Fruit fly (Drosophila melanogaster) whole organism, embryonic: ENCODE data around the gene CG14269.

Experiments used
- Abd-B ChIP-seq: fragments of 200-800 bp; sonication (Bioruptor generic); optimal IDR thresholded peaks from 2 replicates; lab custom pipeline; 2018; ENCODE audit warnings: missing biosample characterization, mild to moderate bottlenecking, missing genetic modification characterization, moderate library complexity
- Bdp1 ChIP-seq: fragments of 200-800 bp; sonication (Bioruptor generic); optimal IDR thresholded peaks from 3 replicates; lab custom pipeline; 2016; ENCODE audit warnings: missing biosample characterization, missing genetic modification characterization
- BtbVII ChIP-seq: fragments of 200-800 bp; sonication (Bioruptor generic); optimal IDR thresholded peaks from 3 replicates; lab custom pipeline; 2017; ENCODE audit warnings: missing biosample characterization, mild to moderate bottlenecking, missing genetic modification characterization
- CG10267 ChIP-seq: fragments of 200-800 bp; sonication (Bioruptor generic); optimal IDR thresholded peaks from 2 replicates; lab custom pipeline; 2018; ENCODE audit warnings: missing biosample characterization, mild to moderate bottlenecking, missing genetic modification characterization, moderate library complexity
- CG10321 ChIP-seq: fragments of 200-800 bp; sonication (Bioruptor generic); IDR thresholded peaks from 2 replicates; pipeline ENCODE4 v1.3.6; 2022; ENCODE audit warnings: missing biosample characterization, missing genetic modification characterization
- CG11560 ChIP-seq: fragments of 200-800 bp; sonication (Bioruptor generic); IDR thresholded peaks from 3 replicates; pipeline ENCODE4 v1.3.6; 2022; ENCODE audit warnings: missing biosample characterization, missing genetic modification characterization
- CG12155 ChIP-seq: fragments of 200-800 bp; sonication (Bioruptor generic); optimal IDR thresholded peaks from 3 replicates; lab custom pipeline; 2016; ENCODE audit warnings: missing biosample characterization, missing genetic modification characterization
- CG12942 ChIP-seq: fragments of 200-800 bp; sonication (Bioruptor generic); optimal IDR thresholded peaks from 3 replicates; lab custom pipeline; 2016; ENCODE audit warnings: missing biosample characterization, missing genetic modification characterization
- CG13287 ChIP-seq: fragments of 200-800 bp; sonication (Bioruptor generic); IDR thresholded peaks from 2 replicates; pipeline ENCODE4 v1.3.6; 2022; ENCODE audit warnings: missing biosample characterization, missing genetic modification characterization; ENCODE audit not compliant: partially characterized antibody
- CG15073 ChIP-seq: fragments of 200-800 bp; sonication (Bioruptor generic); optimal IDR thresholded peaks from 2 replicates; lab custom pipeline; 2016; ENCODE audit warnings: missing biosample characterization, missing genetic modification characterization
- CG1647 ChIP-seq: fragments of 200-800 bp; sonication (Bioruptor generic); optimal IDR thresholded peaks from 3 replicates; lab custom pipeline; 2016; ENCODE audit warnings: missing biosample characterization, missing genetic modification characterization
- CG17568 ChIP-seq: fragments of 200-800 bp; sonication (Bioruptor generic); optimal IDR thresholded peaks from 2 replicates; lab custom pipeline; 2018; ENCODE audit warnings: missing biosample characterization, mild to moderate bottlenecking, missing genetic modification characterization, moderate library complexity
- CG17829 ChIP-seq: fragments of 200-800 bp; optimal IDR thresholded peaks from 2 replicates; lab custom pipeline; 2019; ENCODE audit warnings: missing biosample characterization, mild to moderate bottlenecking, missing genetic modification characterization, moderate library complexity
- CG18476 ChIP-seq: fragments of 200-800 bp; sonication (Bioruptor generic); optimal IDR thresholded peaks from 2 replicates; lab custom pipeline; 2016; ENCODE audit warnings: missing biosample characterization, mild to moderate bottlenecking, missing genetic modification characterization
- CG18764 ChIP-seq: fragments of 200-800 bp; sonication (Bioruptor generic); optimal IDR thresholded peaks from 3 replicates; lab custom pipeline; 2016; ENCODE audit warnings: missing biosample characterization, missing genetic modification characterization
- CG2202 ChIP-seq: fragments of 200-800 bp; sonication (Bioruptor generic); optimal IDR thresholded peaks from 2 replicates; lab custom pipeline; 2018; ENCODE audit warnings: missing biosample characterization, mild to moderate bottlenecking, missing genetic modification characterization
- CG2889 ChIP-seq: fragments of 200-800 bp; sonication (Bioruptor generic); IDR thresholded peaks from 3 replicates; pipeline ENCODE4 v1.3.6; 2022; ENCODE audit warnings: missing biosample characterization, missing genetic modification characterization
- CG30431 ChIP-seq: fragments of 200-800 bp; sonication (Bioruptor generic); optimal IDR thresholded peaks from 2 replicates; lab custom pipeline; 2017; ENCODE audit warnings: missing biosample characterization, missing genetic modification characterization
- CG42726 ChIP-seq: fragments of 200-800 bp; sonication (Bioruptor generic); IDR thresholded peaks from 2 replicates; pipeline ENCODE4 v1.3.6; 2022; ENCODE audit warnings: missing biosample characterization, missing genetic modification characterization; ENCODE audit not compliant: partially characterized antibody
- CG7357 ChIP-seq: fragments of 200-800 bp; sonication (Bioruptor generic); IDR thresholded peaks from 3 replicates; pipeline ENCODE4 v1.3.6; 2022; ENCODE audit warnings: missing biosample characterization, missing genetic modification characterization
- CG8765 ChIP-seq: fragments of 200-800 bp; sonication (Bioruptor generic); IDR thresholded peaks from 2 replicates; pipeline ENCODE4 v1.3.6; 2022; ENCODE audit warnings: missing biosample characterization, missing genetic modification characterization
- D19B ChIP-seq: fragments of 200-800 bp; sonication (Bioruptor generic); optimal IDR thresholded peaks from 2 replicates; lab custom pipeline; 2017; ENCODE audit warnings: missing biosample characterization, mild to moderate bottlenecking, missing genetic modification characterization
- Dad ChIP-seq: fragments of 200-800 bp; sonication (Bioruptor generic); optimal IDR thresholded peaks from 3 replicates; lab custom pipeline; 2016; ENCODE audit warnings: missing biosample characterization, missing genetic modification characterization
- Dll ChIP-seq: fragments of 200-800 bp; sonication (Bioruptor generic); IDR thresholded peaks from 4 replicates; pipeline ENCODE4 v1.3.6; 2022; ENCODE audit warnings: missing biosample characterization, missing genetic modification characterization; ENCODE audit not compliant: partially characterized antibody
- H2.0 ChIP-seq: fragments of 200-800 bp; sonication (Bioruptor generic); IDR thresholded peaks from 2 replicates; pipeline ENCODE4 v1.3.6; 2022; ENCODE audit warnings: missing biosample characterization, missing genetic modification characterization
- HLH3B ChIP-seq: fragments of 200-800 bp; sonication (Bioruptor generic); IDR thresholded peaks from 2 replicates; pipeline ENCODE4 v1.3.6; 2022; ENCODE audit warnings: missing biosample characterization, missing genetic modification characterization
- Hr51 ChIP-seq, 2 experiments: fragments of 200-800 bp; sonication (Bioruptor generic); optimal IDR thresholded peaks; 2 replicates in 1 of 2; 3 replicates in 1 of 2; lab custom pipeline; 2016 to 2018; ENCODE audit warnings: missing biosample characterization in 2 of 2, missing genetic modification characterization in 2 of 2, mild to moderate bottlenecking in 1 of 2, moderate library complexity in 1 of 2
- Lim3 ChIP-seq: fragments of 200-800 bp; sonication (Bioruptor generic); IDR thresholded peaks from 2 replicates; pipeline ENCODE4 v1.3.6; 2022; ENCODE audit warnings: missing biosample characterization, missing genetic modification characterization
- Lpt ChIP-seq: fragments of >200 bp; optimal IDR thresholded peaks from 2 replicates; lab custom pipeline; 2018; ENCODE audit warnings: missing biosample characterization, missing genetic modification characterization
- Nf-YA ChIP-seq: fragments of 200-800 bp; sonication (Bioruptor generic); IDR thresholded peaks from 2 replicates; pipeline ENCODE4 v1.3.6; 2022; ENCODE audit warnings: missing biosample characterization, missing genetic modification characterization
- Pdp1 ChIP-seq, 2 experiments: fragments of 200-800 bp; sonication (Bioruptor generic); optimal IDR thresholded peaks; 3 replicates each; lab custom pipeline; 2016; ENCODE audit warnings: missing biosample characterization in 2 of 2, missing genetic modification characterization in 2 of 2, mild to moderate bottlenecking in 1 of 2, moderate library complexity in 1 of 2
- Rfx ChIP-seq: fragments of 200-800 bp; sonication (Bioruptor generic); IDR thresholded peaks from 2 replicates; pipeline ENCODE4 v1.3.6; 2022; ENCODE audit warnings: missing biosample characterization, missing genetic modification characterization
- Taf1 ChIP-seq: fragments of 200-800 bp; sonication (Bioruptor generic); IDR thresholded peaks from 2 replicates; pipeline ENCODE4 v1.3.6; 2022; ENCODE audit warnings: missing biosample characterization, missing genetic modification characterization
- Vsx1 ChIP-seq: fragments of 200-800 bp; sonication (Bioruptor generic); optimal IDR thresholded peaks from 2 replicates; lab custom pipeline; 2017; ENCODE audit warnings: missing biosample characterization, mild to moderate bottlenecking, missing genetic modification characterization, missing genetic modification reagents
- croc ChIP-seq: fragments of 200-800 bp; sonication (Bioruptor generic); conservative IDR thresholded peaks from 3 replicates; pipeline ENCODE4 v1.3.6; 2022; ENCODE audit warnings: missing biosample characterization, missing genetic modification characterization
- dati ChIP-seq: fragments of 200-800 bp; sonication (Bioruptor generic); IDR thresholded peaks from 2 replicates; pipeline ENCODE4 v1.3.6; 2022; ENCODE audit warnings: missing biosample characterization, missing genetic modification characterization
- dpn ChIP-seq, 2 experiments: fragments of 200-800 bp; sonication (Bioruptor generic); optimal IDR thresholded peaks; 3 replicates each; lab custom pipeline; 2016; ENCODE audit warnings: missing biosample characterization in 2 of 2, missing genetic modification characterization in 2 of 2
- eve ChIP-seq, 2 experiments: fragments of >200 bp; optimal IDR thresholded peaks; 2 replicates each; lab custom pipeline; 2017; ENCODE audit warnings: missing biosample characterization in 2 of 2, missing genetic modification characterization in 2 of 2
- exex ChIP-seq: fragments of 200-800 bp; sonication (Bioruptor generic); optimal IDR thresholded peaks from 4 replicates; lab custom pipeline; 2018; ENCODE audit warnings: missing biosample characterization, mild to moderate bottlenecking, missing genetic modification characterization, moderate library complexity
- gsb-n ChIP-seq: fragments of 200-800 bp; sonication (Bioruptor generic); optimal IDR thresholded peaks from 3 replicates; lab custom pipeline; 2018; ENCODE audit warnings: missing biosample characterization, mild to moderate bottlenecking, missing genetic modification characterization
- ken ChIP-seq: fragments of 200-800 bp; sonication (Bioruptor generic); IDR thresholded peaks from 3 replicates; pipeline ENCODE4 v1.3.6; 2022; ENCODE audit warnings: missing biosample characterization, missing genetic modification characterization
- kni ChIP-seq: fragments of 200-800 bp; sonication (Bioruptor generic); optimal IDR thresholded peaks from 3 replicates; lab custom pipeline; 2017; ENCODE audit warnings: mild to moderate bottlenecking, missing biosample characterization, missing genetic modification reagents, missing genetic modification characterization
- lab ChIP-seq: fragments of 200-800 bp; sonication (Bioruptor generic); optimal IDR thresholded peaks from 3 replicates; lab custom pipeline; 2017; ENCODE audit warnings: missing biosample characterization, missing genetic modification characterization, mild to moderate bottlenecking, moderate library complexity, missing genetic modification reagents
- lbe ChIP-seq: fragments of 200-800 bp; sonication (Bioruptor generic); optimal IDR thresholded peaks from 2 replicates; lab custom pipeline; 2016; ENCODE audit warnings: missing biosample characterization, mild to moderate bottlenecking, missing genetic modification characterization
- pho ChIP-seq: fragments of 200-800 bp; sonication (Bioruptor generic); optimal IDR thresholded peaks from 2 replicates; lab custom pipeline; 2016; ENCODE audit warnings: missing biosample characterization, missing genetic modification characterization
- ro ChIP-seq: fragments of 200-800 bp; sonication (Bioruptor generic); IDR thresholded peaks from 2 replicates; pipeline ENCODE4 v1.3.6; 2022; ENCODE audit warnings: missing biosample characterization, missing genetic modification characterization
- sisA ChIP-seq: fragments of 200-800 bp; sonication (Bioruptor generic); IDR thresholded peaks from 2 replicates; pipeline ENCODE4 v1.3.6; 2022; ENCODE audit warnings: missing biosample characterization, missing genetic modification characterization
- stwl ChIP-seq: fragments of 200-800 bp; sonication (Bioruptor generic); optimal IDR thresholded peaks from 3 replicates; lab custom pipeline; 2018; ENCODE audit warnings: missing biosample characterization, mild to moderate bottlenecking, missing genetic modification characterization, moderate library complexity
- sug ChIP-seq: fragments of 200-800 bp; optimal IDR thresholded peaks from 2 replicates; lab custom pipeline; 2019; ENCODE audit warnings: missing biosample characterization, mild to moderate bottlenecking, missing genetic modification characterization, moderate library complexity
- vfl ChIP-seq: fragments of 200-800 bp; sonication (Bioruptor generic); optimal IDR thresholded peaks from 2 replicates; lab custom pipeline; 2016; ENCODE audit warnings: missing biosample characterization, missing genetic modification characterization
- zfh1 ChIP-seq: fragments of 200-800 bp; sonication (Bioruptor generic); IDR thresholded peaks from 3 replicates; pipeline ENCODE4 v1.3.6; 2022; ENCODE audit warnings: missing biosample characterization, missing genetic modification characterization
- zfh2 ChIP-seq: fragments of 200-800 bp; sonication (Bioruptor generic); optimal IDR thresholded peaks from 2 replicates; lab custom pipeline; 2016; ENCODE audit warnings: missing biosample characterization, missing genetic modification characterization

CG14269 gene

dm6 chrX:3432928-3433327 is 2.7 kb downstream of the CG14269 start (continued):
- no peak for TF ChIP-seq BtbVII (GFP tag; lab: Kevin White, UChicago)
- TF ChIP-seq lab (GFP tag; lab: Kevin White, UChicago): peak; percentile 42
- TF ChIP-seq CG18764: peak; percentile 33
- TF ChIP-seq Bdp1 (GFP tag; lab: Kevin White, UChicago): no peak
- TF ChIP-seq D19B: no peak
- TF ChIP-seq Taf1 (GFP tag; lab: Robert Waterston, UW): no peak
- TF ChIP-seq lbe (GFP tag; lab: Kevin White, UChicago): no peak
- TF ChIP-seq Abd-B (GFP tag; lab: Kevin White, UChicago): no peak
- no peak for TF ChIP-seq sug (tag; lab: Kevin White, UChicago)
- peak; percentile 4 for TF ChIP-seq CG1647 (GFP tag; lab: Kevin White, UChicago)
- no peak for TF ChIP-seq CG8765 (GFP tag; lab: Robert Waterston, UW)
- no peak for TF ChIP-seq CG18476
- peak; percentile 1 for TF ChIP-seq zfh2 (GFP tag; lab: Kevin White, UChicago)
- TF ChIP-seq croc (GFP tag; lab: Robert Waterston, UW): no peak
- TF ChIP-seq Pdp1 (GFP tag; optimal IDR thresholded peaks at IDR 0.05; lab: Kevin White, UChicago): peak; percentile 23 to 35
- TF ChIP-seq stwl (tag; lab: Kevin White, UChicago): no peak
- no peak for TF ChIP-seq Lpt
- TF ChIP-seq CG42726 (GFP tag; lab: Robert Waterston, UW): no peak
- TF ChIP-seq dpn (GFP tag; optimal IDR thresholded peaks at IDR 0.05; lab: Kevin White, UChicago): peak; percentile 41 to 54
- no peak for TF ChIP-seq CG12155 (GFP tag; lab: Kevin White, UChicago)
- peak; percentile 62; the same call in 1 of the 2 replicates for TF ChIP-seq Rfx
- TF ChIP-seq Vsx1 (GFP tag; lab: Kevin White, UChicago): no peak
- no peak for TF ChIP-seq Dad
- TF ChIP-seq CG12942 (GFP tag; lab: Kevin White, UChicago): peak; percentile 22
- TF ChIP-seq pho (GFP tag; lab: Kevin White, UChicago): no peak
- TF ChIP-seq zfh1: no peak
- TF ChIP-seq CG17568 (GFP tag; lab: Kevin White, UChicago): no peak
- TF ChIP-seq CG7357 (GFP tag; lab: Robert Waterston, UW): peak; percentile 43; the same call in 1 of the 3 replicates
- TF ChIP-seq vfl (GFP tag; lab: Kevin White, UChicago): no peak
- no peak for TF ChIP-seq CG10267 (tag; lab: Kevin White, UChicago)
- TF ChIP-seq Nf-YA (GFP tag; lab: Robert Waterston, UW): no peak
- TF ChIP-seq Dll (GFP tag; lab: Robert Waterston, UW): no peak
- TF ChIP-seq CG30431 (GFP tag; lab: Kevin White, UChicago): no peak
- no peak for TF ChIP-seq CG15073
- peak; percentile 65 for TF ChIP-seq H2.0 (GFP tag; lab: Robert Waterston, UW)
- TF ChIP-seq CG2889: 0 out of 3 replicates have a peak, but pooled peaks have one; percentile 43
- TF ChIP-seq Hr51 (GFP tag; optimal IDR thresholded peaks at IDR 0.05; lab: Kevin White, UChicago): peak in 1 of 2 experiments; percentile 62
- no peak for TF ChIP-seq CG2202
- TF ChIP-seq HLH3B (GFP tag; lab: Robert Waterston, UW): peak; percentile 52; the same call in 1 of the 2 replicates
- no peak for TF ChIP-seq CG13287 (GFP tag; lab: Robert Waterston, UW)
- no peak for TF ChIP-seq Lim3 (GFP tag; lab: Robert Waterston, UW)
- peak; percentile 36; the same call in 1 of the 3 replicates for TF ChIP-seq ken (GFP tag; lab: Robert Waterston, UW)
- TF ChIP-seq CG17829: no peak
- no peak for TF ChIP-seq CG10321 (GFP tag; lab: Robert Waterston, UW)
- TF ChIP-seq CG11560 (tag; lab: Robert Waterston, UW): no peak
- TF ChIP-seq gsb-n (tag; lab: Kevin White, UChicago): no peak
- no peak for TF ChIP-seq ro (GFP tag; lab: Robert Waterston, UW)
- TF ChIP-seq exex: no peak
- TF ChIP-seq kni: no peak
- TF ChIP-seq dati (GFP tag; lab: Robert Waterston, UW): no peak
- TF ChIP-seq sisA (GFP tag; lab: Robert Waterston, UW): peak; percentile 73
- TF ChIP-seq eve (GFP tag; optimal IDR thresholded peaks at IDR 0.05; lab: Kevin White, UChicago): peak in 1 of 2 experiments; percentile 63
